Fruit fly (Drosophila melanogaster): ENCODE results near the gene CG32176.

dm6 chr3L:17445629-17446431 lies 12.2 kb downstream of the CG32176 start:
- no peak for TF ChIP-seq bab1 (GFP tag; optimal IDR thresholded peaks at IDR 0.05)
- no peak for TF ChIP-seq kay (GFP tag; ENCODE audit: borderline replicate concordance)
- no peak for TF ChIP-seq CG1620 (GFP tag; optimal IDR thresholded peaks at IDR 0.05)
- no peak for TF ChIP-seq CG5204 (GFP tag; optimal IDR thresholded peaks at IDR 0.05)
- TF ChIP-seq cic (GFP tag; optimal IDR thresholded peaks at IDR 0.05) = no peak
- TF ChIP-seq tj (GFP tag; optimal IDR thresholded peaks at IDR 0.05) = no peak
- no peak for TF ChIP-seq Crg-1 (GFP tag; optimal IDR thresholded peaks at IDR 0.05)
- no peak for TF ChIP-seq CG12768 (GFP tag; optimal IDR thresholded peaks at IDR 0.05)
- no peak for TF ChIP-seq ovo (GFP tag; optimal IDR thresholded peaks at IDR 0.05)
- TF ChIP-seq Hr96 (GFP tag; optimal IDR thresholded peaks at IDR 0.05) = no peak
- no peak for TF ChIP-seq CG11617 (GFP tag; optimal IDR thresholded peaks at IDR 0.05)
- no peak for TF ChIP-seq Clk (GFP tag; optimal IDR thresholded peaks at IDR 0.05)
- TF ChIP-seq CG14711 (tag; optimal IDR thresholded peaks at IDR 0.05) = no peak
